6 worm cellular contexts compared by ENCODE assay signal in the genomic region with DNA sequence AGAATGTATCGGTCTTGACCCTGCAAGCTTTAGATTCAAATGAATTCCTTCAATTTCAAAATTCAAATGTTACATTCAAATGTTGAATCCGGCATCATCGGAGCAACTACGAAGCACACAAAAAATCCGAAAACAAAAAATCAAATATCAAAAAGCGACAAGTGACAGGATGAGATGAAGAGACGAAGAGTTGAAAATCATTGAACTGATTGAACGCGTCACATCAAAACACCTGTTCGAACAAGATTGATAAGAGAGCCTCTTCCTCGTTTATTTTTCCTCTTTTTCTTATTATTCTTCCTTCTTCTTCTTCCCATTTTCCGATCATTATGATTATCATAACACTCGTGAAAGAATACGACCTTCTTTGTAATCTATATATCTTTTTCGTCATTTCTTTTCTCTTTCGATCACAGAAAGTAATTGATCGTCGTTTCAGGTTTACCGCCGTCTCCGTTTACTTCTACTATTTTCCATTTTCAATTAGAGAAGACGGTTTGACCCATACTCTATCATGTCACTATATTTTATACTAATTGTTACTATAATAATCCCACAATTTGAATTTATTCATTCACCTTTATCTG.
TF ChIP-seq lines count a peak whose summit lies in the region.

TSS of gene VC5.2 (plus strand) at position 439 of the 587 bp plus-strand sequence.

TF ChIP-seq in whole organism, L1 larva, 84 proteins besides CTCF, POLR2A, EP300 and RAD21:
- TF ChIP-seq nhr-77 (tag; optimal IDR thresholded peaks at IDR 0.05; lab: Kevin White, UChicago), result no peak
- no peak for TF ChIP-seq lin-13 (GFP tag; optimal IDR thresholded peaks at IDR 0.05; lab: Kevin White, UChicago)
- TF ChIP-seq blmp-1 (tag; optimal IDR thresholded peaks at IDR 0.05; lab: Kevin White, UChicago), result peak; percentile 79
- peak; percentile 56 for TF ChIP-seq lin-14 (GFP tag; optimal IDR thresholded peaks at IDR 0.05; lab: Kevin White, UChicago)
- peak in 1 of 6 experiments; percentile 43 for TF ChIP-seq elt-3 (tag; optimal IDR thresholded peaks at IDR 0.05; lab: Kevin White, UChicago)
- peak in 1 of 3 experiments; percentile 1 for TF ChIP-seq dpl-1 (GFP tag; optimal IDR thresholded peaks at IDR 0.05; lab: Kevin White, UChicago)
- peak; percentile 28 for TF ChIP-seq rnt-1 (tag; optimal IDR thresholded peaks at IDR 0.05; lab: Kevin White, UChicago)
- peak; percentile 32 for TF ChIP-seq nhr-20 (tag; optimal IDR thresholded peaks at IDR 0.05; lab: Kevin White, UChicago)

TF ChIP-seq in whole organism, L2 larva, 48 proteins besides CTCF, POLR2A, EP300 and RAD21:
- peak in 1 of 2 experiments; percentile 37 for TF ChIP-seq lsy-2 (tag; optimal IDR thresholded peaks at IDR 0.05; lab: Kevin White, UChicago)
- TF ChIP-seq elt-3 (tag; optimal IDR thresholded peaks at IDR 0.05; lab: Kevin White, UChicago), result no peak
- no peak for TF ChIP-seq nhr-11 (tag; optimal IDR thresholded peaks at IDR 0.05; lab: Kevin White, UChicago)
- TF ChIP-seq ama-1 (optimal IDR thresholded peaks at IDR 0.05; lab: Kevin White, UChicago), result no peak
- no peak for TF ChIP-seq nhr-77 (tag; optimal IDR thresholded peaks at IDR 0.05; lab: Kevin White, UChicago)
- TF ChIP-seq blmp-1 (tag; optimal IDR thresholded peaks at IDR 0.05; lab: Kevin White, UChicago; ENCODE audit: insufficient read depth), result peak; percentile 46
- no peak for TF ChIP-seq nhr-12 (tag; optimal IDR thresholded peaks at IDR 0.05; lab: Kevin White, UChicago)
- no peak for TF ChIP-seq mbf-1 (tag; optimal IDR thresholded peaks at IDR 0.05; lab: Kevin White, UChicago)
- TF ChIP-seq ztf-1 (GFP tag; conservative IDR thresholded peaks at IDR 0.05; lab: Robert Waterston, UW), result no peak
- TF ChIP-seq sma-9 (GFP tag; optimal IDR thresholded peaks at IDR 0.05; lab: Kevin White, UChicago), result peak; percentile 48
- TF ChIP-seq sma-9 (tag; optimal IDR thresholded peaks at IDR 0.05; lab: Kevin White, UChicago), result no peak
- no peak for TF ChIP-seq ztf-4 (tag; optimal IDR thresholded peaks at IDR 0.05; lab: Kevin White, UChicago)
TF ChIP-seq in whole organism, L2 larva: peak in this region for 3.

TF ChIP-seq in whole organism, L3 larva, 47 proteins besides CTCF, POLR2A, EP300 and RAD21:
- TF ChIP-seq ceh-28 (tag; optimal IDR thresholded peaks at IDR 0.05; lab: Kevin White, UChicago) (peak; percentile 18), pqm-1 (tag; optimal IDR thresholded peaks at IDR 0.05; lab: Kevin White, UChicago) (no peak), unc-39 (tag; optimal IDR thresholded peaks at IDR 0.05; lab: Kevin White, UChicago) (no peak), sea-2 (GFP tag; optimal IDR thresholded peaks at IDR 0.05; lab: Kevin White, UChicago) (no peak), nhr-25 (tag; optimal IDR thresholded peaks at IDR 0.05; lab: Kevin White, UChicago) (no peak), nhr-76 (tag; optimal IDR thresholded peaks at IDR 0.05; lab: Kevin White, UChicago) (no peak), ceh-16 (tag; optimal IDR thresholded peaks at IDR 0.05; lab: Kevin White, UChicago) (no peak), nhr-23 (tag; optimal IDR thresholded peaks at IDR 0.05; lab: Kevin White, UChicago) (peak; percentile 59), tbx-2 (tag; optimal IDR thresholded peaks at IDR 0.05; lab: Kevin White, UChicago) (no peak), zag-1 (tag; optimal IDR thresholded peaks at IDR 0.05; lab: Kevin White, UChicago) (no peak), fkh-2 (tag; optimal IDR thresholded peaks at IDR 0.05; lab: Kevin White, UChicago) (no peak), skn-1 (tag; optimal IDR thresholded peaks at IDR 0.05; lab: Kevin White, UChicago) (no peak), elt-1 (tag; optimal IDR thresholded peaks at IDR 0.05; lab: Kevin White, UChicago) (no peak), lin-15B (tag; optimal IDR thresholded peaks at IDR 0.05; lab: Kevin White, UChicago) (no peak), nhr-28 (tag; optimal IDR thresholded peaks at IDR 0.05; lab: Kevin White, UChicago) (no peak)

TF ChIP-seq in whole organism, L4 larva, 104 proteins besides CTCF, POLR2A, EP300 and RAD21 (continues in another document):
- TF ChIP-seq daf-12 (tag; optimal IDR thresholded peaks at IDR 0.05; lab: Kevin White, UChicago), result no peak
- TF ChIP-seq unc-62 (GFP tag; optimal IDR thresholded peaks at IDR 0.05 in 1 of 2; lab: Kevin White, UChicago), result peak in 1 of 2 experiments; percentile 75
- no peak for TF ChIP-seq unc-62 (tag; optimal IDR thresholded peaks at IDR 0.05; lab: Kevin White, UChicago)
- TF ChIP-seq nhr-77 (tag; optimal IDR thresholded peaks at IDR 0.05; lab: Kevin White, UChicago), result peak; percentile 11
- TF ChIP-seq ces-1 (GFP tag; optimal IDR thresholded peaks at IDR 0.05; lab: Kevin White, UChicago), result no peak
- TF ChIP-seq hlh-11 (tag; optimal IDR thresholded peaks at IDR 0.05; lab: Kevin White, UChicago), result peak; percentile 34
- TF ChIP-seq nhr-48 (tag; optimal IDR thresholded peaks at IDR 0.05; lab: Kevin White, UChicago), result no peak
- no peak for TF ChIP-seq ceh-82 (tag; optimal IDR thresholded peaks at IDR 0.05; lab: Kevin White, UChicago)
- no peak for TF ChIP-seq vab-7 (GFP tag; IDR thresholded peaks at IDR 0.05; lab: Robert Waterston, UW)
- TF ChIP-seq nhr-76 (tag; optimal IDR thresholded peaks at IDR 0.05; lab: Kevin White, UChicago), result no peak
- no peak for TF ChIP-seq nhr-42 (GFP tag; IDR thresholded peaks at IDR 0.05; lab: Robert Waterston, UW)
- no peak for TF ChIP-seq ceh-28 (tag; optimal IDR thresholded peaks at IDR 0.05; lab: Kevin White, UChicago)
- TF ChIP-seq tra-1 (GFP tag; IDR thresholded peaks at IDR 0.05; lab: Robert Waterston, UW), result no peak
- no peak for TF ChIP-seq ztf-11 (tag; optimal IDR thresholded peaks at IDR 0.05; lab: Kevin White, UChicago)
- no peak for TF ChIP-seq Y75B8A.6 (GFP tag; IDR thresholded peaks at IDR 0.05; lab: Robert Waterston, UW)
- no peak for TF ChIP-seq spr-1 (tag; optimal IDR thresholded peaks at IDR 0.05; lab: Kevin White, UChicago)
- no peak for TF ChIP-seq fkh-10 (GFP tag; optimal IDR thresholded peaks at IDR 0.05; lab: Kevin White, UChicago)
- 0 out of 2 replicates have a peak, but pooled peaks have one; percentile 23 for TF ChIP-seq ceh-20 (GFP tag; IDR thresholded peaks at IDR 0.05; lab: Robert Waterston, UW)
- no peak for TF ChIP-seq T26A8.4 (GFP tag; IDR thresholded peaks at IDR 0.05; lab: Robert Waterston, UW)

TF ChIP-seq in whole organism, late embryonic, 69 proteins besides CTCF, POLR2A, EP300 and RAD21:
- TF ChIP-seq unc-55 (GFP tag; optimal IDR thresholded peaks at IDR 0.05; lab: Kevin White, UChicago) (peak; percentile 72), ceh-2 (tag; optimal IDR thresholded peaks at IDR 0.05; lab: Kevin White, UChicago) (no peak)

TF ChIP-seq in whole organism, mixed stage, embryonic, 35 proteins besides CTCF, POLR2A, EP300 and RAD21:
- TF ChIP-seq unc-62 (GFP tag; optimal IDR thresholded peaks at IDR 0.05; lab: Kevin White, UChicago) (peak; percentile 91), elt-3 (tag; optimal IDR thresholded peaks at IDR 0.05; lab: Kevin White, UChicago) (no peak), sptf-1 (tag; optimal IDR thresholded peaks at IDR 0.05; lab: Kevin White, UChicago) (no peak), snpc-4 (tag; optimal IDR thresholded peaks at IDR 0.05; lab: Kevin White, UChicago) (no peak), ceh-39 (tag; optimal IDR thresholded peaks at IDR 0.05; lab: Kevin White, UChicago) (no peak), nhr-12 (tag; optimal IDR thresholded peaks at IDR 0.05; lab: Kevin White, UChicago) (no peak), bed-3 (GFP tag; optimal IDR thresholded peaks at IDR 0.05; lab: Kevin White, UChicago) (no peak)
TF ChIP-seq in whole organism, mixed stage, embryonic: peak in this region for 1.

Comparison
In these comparisons a context has a peak if more than half of its experiments do, and no peak if none do; other contexts are left out.
1. Of the 29 proteins assayed by ChIP-seq in both whole organism, L4 larva and whole organism, L1 larva: peak only in whole organism, L4 larva: nhr-28 and nhr-77; only in whole organism, L1 larva: none; in both: none; in neither: 25; mixed calls (peak in some experiments, not most) for 2.